Fruit fly (Drosophila melanogaster) S2 (cell line): ENCODE results near the gene Trm7-34.

Source experiments
- CG8478 ChIP-seq: fragments of >200 bp; optimal IDR thresholded peaks from 2 replicates; lab custom pipeline; 2018
- CTCF ChIP-seq, 2 experiments: fragments of >200 bp; optimal IDR thresholded peaks; 2 replicates each; lab custom pipeline; 2018

DNA sequence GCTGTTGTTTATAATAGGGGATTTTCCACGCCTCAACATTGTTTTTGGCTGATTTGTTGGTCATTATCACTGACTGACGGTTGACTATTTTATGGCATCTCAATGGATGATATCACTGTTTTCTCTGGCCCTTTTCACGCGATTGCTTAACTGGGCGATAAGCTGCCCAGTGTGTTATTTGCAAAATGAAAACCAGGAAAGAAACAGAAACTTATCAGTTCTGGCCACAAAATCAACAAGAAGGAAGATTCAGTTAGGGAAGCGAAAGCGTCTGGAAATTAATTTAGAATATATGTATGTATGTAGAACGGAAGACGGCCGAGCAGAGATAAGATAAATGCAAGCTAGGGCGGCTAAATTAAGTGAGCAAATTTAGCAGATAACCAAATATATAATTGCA lies 48.3 kb upstream of the Trm7-34 start:
- TF ChIP-seq CTCF (optimal IDR thresholded peaks at IDR 0.05; lab: Kevin White, UChicago) (no peak), CG8478 (lab: Kevin White, UChicago) (no peak)
